Fruit fly (Drosophila melanogaster) ovary, adult (tissue): Measurements from ENCODE around the gene Coq4.

Experiments
- CG17801 ChIP-seq: fragments of 200-800 bp; optimal IDR thresholded peaks from 2 replicates; lab custom pipeline; 2019; ENCODE audit warnings: missing biosample characterization, mild to moderate bottlenecking, missing genetic modification characterization, moderate library complexity; ENCODE audit not compliant: partially characterized antibody

Coq4 gene

dm6 chr3L:17444569-17444968 is 11.1 kb upstream of the Coq4 start:
- no peak for TF ChIP-seq CG17801 (GFP tag; lab: Kevin White, UChicago)

dm6 chr3L:17441602-17442001 is 8.2 kb upstream of the Coq4 start:
- TF ChIP-seq CG17801 (GFP tag; lab: Kevin White, UChicago): no peak

dm6 chr3L:17438872-17439495 is 5.6 kb upstream of the Coq4 start, which contains the start of gene CG18265:
Gene CG18265, plus strand, starts transcription at chr3L:17439401.
- no peak for TF ChIP-seq CG17801 (GFP tag; lab: Kevin White, UChicago)

- no peak for TF ChIP-seq CG17801 (GFP tag; lab: Kevin White, UChicago)
Observed at dm6 chr3L:17436331-17436730, 2.9 kb upstream of the Coq4 start, which contains the start of gene CG12229. Gene CG12229, minus strand, starts transcription at chr3L:17436431.

- TF ChIP-seq CG17801 (GFP tag; lab: Kevin White, UChicago): no peak
Observed at dm6 chr3L:17432947-17433346, 474 bp downstream of the Coq4 start, which contains the start of gene frc. Gene frc, minus strand, starts transcription at chr3L:17433190.

dm6 chr3L:17430957-17431585 is 2.4 kb downstream of the Coq4 start:
- TF ChIP-seq CG17801 (GFP tag; lab: Kevin White, UChicago): no peak

- TF ChIP-seq CG17801 (GFP tag; lab: Kevin White, UChicago): no peak
Observed at dm6 chr3L:17430390-17430789, 3.0 kb downstream of the Coq4 start.

dm6 chr3L:17428779-17429178 is 4.6 kb downstream of the Coq4 start, which contains the start of gene Gorab:
Gene Gorab, minus strand, starts transcription at chr3L:17428836.
- peak; percentile 74 for TF ChIP-seq CG17801 (GFP tag; lab: Kevin White, UChicago)

- peak; percentile 18 for TF ChIP-seq CG17801 (GFP tag; lab: Kevin White, UChicago)
Observed at dm6 chr3L:17427013-17427412, 6.4 kb downstream of the Coq4 start, which contains the start of gene Polr3G. Gene Polr3G, minus strand, starts transcription at chr3L:17427130.

dm6 chr3L:17425132-17425713 is 8.2 kb downstream of the Coq4 start, which contains the start of the genes Sec3 and COX7B:
Gene Sec3, minus strand, starts transcription at chr3L:17425217.
Gene COX7B, plus strand, starts transcription at chr3L:17425477.
- TF ChIP-seq CG17801 (GFP tag; lab: Kevin White, UChicago): peak; percentile 84

- peak; percentile 54 for TF ChIP-seq CG17801 (GFP tag; lab: Kevin White, UChicago)
Observed at dm6 chr3L:17421319-17421718, 12.1 kb downstream of the Coq4 start, which contains the start of gene blot. Gene blot, minus strand, starts transcription at chr3L:17421514.

dm6 chr3L:17420610-17421194 is 12.7 kb downstream of the Coq4 start:
- TF ChIP-seq CG17801 (GFP tag; lab: Kevin White, UChicago): peak; percentile 22

- TF ChIP-seq CG17801 (GFP tag; lab: Kevin White, UChicago): no peak
Observed at dm6 chr3L:17419103-17419741, 14.2 kb downstream of the Coq4 start.

dm6 chr3L:17415967-17416749 is 17.3 kb downstream of the Coq4 start:
- TF ChIP-seq CG17801 (GFP tag; lab: Kevin White, UChicago): no peak
